Fruit fly (Drosophila melanogaster): ENCODE data around the gene Akr1B.
"Not testable (repeated sequence)": the region's sequence is repeated elsewhere in the genome, so short reads cannot be mapped to it uniquely, and the experiment has no call there.

Akr1B gene

DNA sequence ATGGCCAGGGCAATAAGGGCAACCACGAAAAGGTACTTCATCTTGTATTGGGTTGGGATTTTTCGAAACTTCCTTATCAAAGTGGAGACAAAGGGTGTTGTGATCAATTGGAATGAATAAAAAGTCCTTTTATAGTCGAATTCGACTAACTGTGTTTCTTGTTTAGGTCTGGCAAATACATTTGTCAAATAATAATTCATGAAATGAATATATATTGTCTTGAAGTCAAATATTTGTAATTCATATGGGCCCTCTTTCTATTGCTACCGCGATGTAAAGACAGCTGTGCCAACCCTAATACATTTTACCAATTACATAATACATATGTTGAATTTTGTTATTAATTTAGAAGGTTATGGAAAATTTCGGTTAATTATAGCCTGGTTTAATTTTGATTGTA is 46.8 kb downstream of the Akr1B start, which contains the start of gene CG33271 (continued):
- TF ChIP-seq gro (GFP tag; optimal IDR thresholded peaks at IDR 0.05), result no peak
- TF ChIP-seq dati (GFP tag; IDR thresholded peaks at IDR 0.05), result no peak
- no peak for TF ChIP-seq ara (GFP tag; IDR thresholded peaks at IDR 0.05)
- no peak for TF ChIP-seq CG17612 (GFP tag; IDR thresholded peaks at IDR 0.05)
- no peak for TF ChIP-seq CG6654 (GFP tag; optimal IDR thresholded peaks at IDR 0.05)
- no peak for TF ChIP-seq Sox100B (GFP tag; optimal IDR thresholded peaks at IDR 0.05)
- TF ChIP-seq seq (GFP tag; IDR thresholded peaks at IDR 0.05), result no peak
- TF ChIP-seq tin (GFP tag; optimal IDR thresholded peaks at IDR 0.05), result no peak
- no peak for TF ChIP-seq CG32767 (GFP tag; IDR thresholded peaks at IDR 0.05)
- TF ChIP-seq Hmr (GFP tag; optimal IDR thresholded peaks at IDR 0.05), result peak; percentile 41
- no peak for TF ChIP-seq CG14710 (tag; optimal IDR thresholded peaks at IDR 0.05)
- peak; percentile 16 for TF ChIP-seq caup (GFP tag; optimal IDR thresholded peaks at IDR 0.05; ENCODE audit: severe bottlenecking)
- no peak for TF ChIP-seq Poxn (GFP tag; IDR thresholded peaks at IDR 0.05)
- peak; percentile 31 for TF ChIP-seq CG18599 (GFP tag; optimal IDR thresholded peaks at IDR 0.05)
- no peak for TF ChIP-seq crc (GFP tag; optimal IDR thresholded peaks at IDR 0.05)
- peak; percentile 40 for TF ChIP-seq CG15514 (GFP tag; optimal IDR thresholded peaks at IDR 0.05)
- TF ChIP-seq tna (GFP tag; IDR thresholded peaks at IDR 0.05; ENCODE audit: partially characterized antibody), result no peak
- no peak for TF ChIP-seq CG17829 (tag; optimal IDR thresholded peaks at IDR 0.05)
- no peak for TF ChIP-seq CG14441 (GFP tag; IDR thresholded peaks at IDR 0.05)
- TF ChIP-seq disco-r (GFP tag; optimal IDR thresholded peaks at IDR 0.05), result no peak
- TF ChIP-seq CG2120 (GFP tag; optimal IDR thresholded peaks at IDR 0.05), result peak; percentile 13
- no peak for TF ChIP-seq ems (GFP tag; optimal IDR thresholded peaks at IDR 0.05)
- TF ChIP-seq Spps (tag; optimal IDR thresholded peaks at IDR 0.05), result no peak
- no peak for TF ChIP-seq Ets97D (GFP tag; optimal IDR thresholded peaks at IDR 0.05)

DNA sequence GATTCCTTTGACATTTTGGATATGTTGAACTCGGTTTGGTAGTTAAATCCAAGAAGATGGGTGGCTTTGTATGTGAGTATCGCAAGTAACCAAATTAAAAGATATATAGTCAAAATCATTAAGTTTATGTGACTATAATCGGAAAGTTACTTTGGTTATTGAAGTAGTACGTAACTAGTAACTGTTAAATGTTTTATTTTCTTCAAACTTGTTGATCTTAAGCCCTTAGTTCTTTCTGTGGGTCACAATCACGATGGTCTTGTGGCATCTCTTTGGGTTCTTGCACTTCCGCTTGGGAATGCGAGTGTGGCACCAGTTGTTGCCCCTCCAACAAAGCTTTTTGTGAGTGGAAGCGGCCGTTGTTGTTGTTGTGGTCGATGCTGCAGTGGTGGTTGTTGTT is 47.2 kb downstream of the Akr1B start, which contains the start of gene CG33489:
Gene CG33489, minus strand, starts transcription at position 101 of the 400 bp plus-strand sequence.
- TF ChIP-seq Chrac-16 (GFP tag; optimal IDR thresholded peaks at IDR 0.05); ranshi (GFP tag; IDR thresholded peaks at IDR 0.05); Abd-B (GFP tag; optimal IDR thresholded peaks at IDR 0.05): not testable (repeated sequence)

- no peak for TF ChIP-seq ci (GFP tag; IDR thresholded peaks at IDR 0.05)
- TF ChIP-seq CG11085 (GFP tag; IDR thresholded peaks at IDR 0.05), result no peak
- no peak for TF ChIP-seq CG2199 (GFP tag; IDR thresholded peaks at IDR 0.05)
- TF ChIP-seq lbe (GFP tag; optimal IDR thresholded peaks at IDR 0.05), result no peak
- TF ChIP-seq Mrtf (GFP tag; IDR thresholded peaks at IDR 0.05), result no peak
Measured at dm6 chr3L:11574563-11574962, 49.6 kb downstream of the Akr1B start, which contains the start of gene CG33490. CG33490 (minus strand) TSS chr3L:11574663.

Measured in whole organism, embryonic.